Fruit fly (Drosophila melanogaster) whole organism: ENCODE measurements around the gene CG14036.

Experiments used
- CG8478 ChIP-seq: fragments of >200 bp; optimal IDR thresholded peaks from 2 replicates; lab custom pipeline; 2018; ENCODE audit warnings: inconsistent platforms
- Dll ChIP-seq: fragments of >200 bp; optimal IDR thresholded peaks from 2 replicates; lab custom pipeline; 2017
- EcR ChIP-seq, 2 experiments: fragments of >200 bp; optimal IDR thresholded peaks; 2 replicates each; lab custom pipeline; 2017; ENCODE audit warnings: missing biosample characterization in 2 of 2, missing genetic modification characterization in 2 of 2, missing genetic modification reagents in 2 of 2
- pan ChIP-seq: fragments of >200 bp; optimal IDR thresholded peaks from 2 replicates; lab custom pipeline; 2017
- psq ChIP-seq: fragments of >200 bp; optimal IDR thresholded peaks from 2 replicates; lab custom pipeline; 2017
- usp ChIP-seq: fragments of >200 bp; optimal IDR thresholded peaks from 2 replicates; lab custom pipeline; 2017; ENCODE audit warnings: missing biosample characterization, missing genetic modification characterization, mixed read lengths

The CG14036 gene

DNA sequence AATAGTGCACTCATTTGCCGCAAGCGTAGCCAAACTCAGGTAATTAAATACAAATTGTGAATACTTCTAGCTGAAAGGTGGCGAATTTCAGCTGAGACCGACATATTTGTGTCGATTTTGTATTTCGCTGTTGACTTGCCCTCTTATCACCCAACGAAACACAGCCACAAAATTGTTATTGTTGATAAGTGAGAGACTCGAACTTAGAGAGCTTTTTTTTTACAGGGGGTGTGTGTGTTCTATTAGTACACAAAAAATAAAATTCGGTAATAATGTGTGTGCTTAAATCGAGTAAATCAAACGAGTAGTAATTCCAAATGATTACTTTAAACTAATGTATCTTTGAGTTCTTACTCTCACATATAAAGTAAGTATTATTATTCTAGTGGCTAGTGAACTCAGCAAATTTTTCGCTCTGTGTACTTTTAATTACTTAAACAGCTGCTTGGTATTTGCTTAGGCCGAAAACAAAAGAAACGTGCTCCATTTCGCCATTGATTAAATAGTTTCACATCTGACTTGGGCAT lies 6.2 kb upstream of the CG14036 start:
- TF ChIP-seq usp (GFP tag; lab: Kevin White, UChicago) = no peak
- TF ChIP-seq psq (lab: Kevin White, UChicago) = no peak
- no peak for TF ChIP-seq pan (lab: Kevin White, UChicago)
- TF ChIP-seq Dll (lab: Kevin White, UChicago) = no peak
- no peak for TF ChIP-seq CG8478 (lab: Kevin White, UChicago)

DNA sequence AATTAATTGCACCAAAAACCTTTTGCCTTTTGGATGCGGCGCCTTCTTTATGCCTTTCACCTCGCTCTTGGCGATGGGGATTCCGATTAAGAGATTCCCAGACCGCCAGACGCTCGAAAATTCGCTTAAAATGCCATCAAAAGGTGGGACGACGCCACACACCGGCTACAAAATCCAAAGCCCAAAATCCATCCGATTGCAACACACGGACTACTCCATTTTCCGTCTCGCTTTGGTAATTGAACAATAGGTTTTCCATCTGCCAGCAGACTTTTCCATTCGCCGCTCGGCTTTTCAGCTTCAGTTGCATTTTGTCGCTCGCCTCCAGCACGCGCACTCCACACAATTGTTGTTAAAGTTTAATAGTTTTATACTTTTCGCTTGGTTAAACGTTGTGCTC lies 5.7 kb upstream of the CG14036 start, which contains the start of gene qtc:
Gene qtc, plus strand, starts transcription at position 301 of the 400 bp plus-strand sequence.
- TF ChIP-seq CG8478 (lab: Kevin White, UChicago) = no peak

DNA sequence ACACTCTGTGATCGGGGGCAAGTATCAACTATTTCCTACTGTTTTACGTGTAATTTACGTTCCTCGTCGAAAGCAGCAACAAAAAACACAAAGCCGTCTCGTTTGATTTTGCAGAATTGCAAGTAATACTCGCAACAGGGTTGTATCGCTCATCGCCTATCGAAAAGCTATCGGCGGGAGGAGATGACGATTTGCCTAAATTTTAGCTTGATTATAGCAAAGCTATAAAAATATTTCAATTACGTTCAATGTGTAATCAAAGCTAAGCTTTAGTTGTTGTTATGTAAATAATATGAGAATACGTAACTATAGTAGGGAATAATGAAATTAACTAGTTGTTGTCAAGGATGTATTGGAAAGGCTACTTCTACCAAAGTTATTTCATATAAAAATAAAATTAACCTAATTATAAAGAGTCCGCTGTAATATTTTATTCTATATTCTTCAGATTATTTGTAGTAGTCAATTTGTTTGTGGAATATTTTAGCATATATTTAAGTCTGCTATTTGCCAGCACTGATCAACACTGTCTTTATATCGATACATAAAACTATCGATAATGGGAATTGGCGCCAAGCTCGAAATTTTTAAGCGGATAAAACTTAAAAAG lies 4.9 kb upstream of the CG14036 start, which contains the start of gene Rpn11:
Gene Rpn11, minus strand, starts transcription at position 146 of the 610 bp plus-strand sequence.
- TF ChIP-seq CG8478 (lab: Kevin White, UChicago) (no peak), pan (lab: Kevin White, UChicago) (no peak), psq (lab: Kevin White, UChicago) (no peak), EcR (GFP tag; optimal IDR thresholded peaks at IDR 0.05; lab: Kevin White, UChicago) (no peak), Dll (lab: Kevin White, UChicago) (no peak), usp (GFP tag; lab: Kevin White, UChicago) (no peak)

DNA sequence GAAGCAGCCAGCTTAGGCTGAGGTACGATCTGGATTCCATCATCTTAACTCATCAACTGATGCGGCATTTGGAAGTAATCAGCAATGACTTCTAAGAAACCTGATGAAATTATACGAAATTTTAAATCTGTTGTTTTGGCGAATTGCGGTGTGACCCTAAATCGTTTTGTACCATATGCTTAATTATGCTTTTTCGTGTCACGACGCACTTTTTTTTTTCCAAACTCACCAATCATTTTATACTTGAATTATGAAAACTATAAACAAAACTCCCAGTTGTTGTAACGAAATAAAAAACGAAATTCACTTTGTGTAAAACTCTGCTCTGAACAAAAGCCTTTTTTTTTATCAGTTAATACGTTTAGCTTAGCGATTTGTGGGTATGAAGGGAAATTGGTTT lies 3.3 kb upstream of the CG14036 start, which contains the start of gene Nepl3:
Gene Nepl3, minus strand, starts transcription at position 155 of the 400 bp plus-strand sequence.
- TF ChIP-seq Dll (lab: Kevin White, UChicago) = no peak
- no peak for TF ChIP-seq usp (GFP tag; lab: Kevin White, UChicago)
- TF ChIP-seq CG8478 (lab: Kevin White, UChicago) = no peak
- TF ChIP-seq pan (lab: Kevin White, UChicago) = no peak
- TF ChIP-seq psq (lab: Kevin White, UChicago) = no peak
- no peak for TF ChIP-seq EcR (GFP tag; optimal IDR thresholded peaks at IDR 0.05; lab: Kevin White, UChicago)

DNA sequence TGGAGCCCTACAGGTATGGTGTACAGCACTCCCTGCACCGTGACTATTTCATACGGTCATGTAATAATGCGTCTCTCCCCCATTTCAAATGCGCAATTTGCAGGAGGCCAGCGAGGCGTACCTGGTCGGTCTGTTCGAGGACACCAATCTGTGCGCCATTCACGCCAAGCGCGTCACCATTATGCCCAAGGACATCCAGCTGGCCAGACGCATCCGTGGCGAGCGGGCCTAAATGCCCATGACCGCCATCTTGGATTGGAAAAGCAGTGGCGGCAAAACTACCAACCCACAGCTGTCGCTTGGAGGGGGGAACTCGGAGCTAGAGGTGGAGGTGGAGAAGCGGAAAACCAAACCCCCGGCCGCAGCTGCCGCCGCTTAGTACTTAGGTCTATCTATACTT lies 712 bp upstream of the CG14036 start:
- TF ChIP-seq psq (lab: Kevin White, UChicago) = no peak
- no peak for TF ChIP-seq CG8478 (lab: Kevin White, UChicago)
- TF ChIP-seq EcR (GFP tag; optimal IDR thresholded peaks at IDR 0.05; lab: Kevin White, UChicago) = no peak
- no peak for TF ChIP-seq pan (lab: Kevin White, UChicago)
- TF ChIP-seq usp (GFP tag; lab: Kevin White, UChicago) = no peak
- TF ChIP-seq Dll (lab: Kevin White, UChicago) = no peak

DNA sequence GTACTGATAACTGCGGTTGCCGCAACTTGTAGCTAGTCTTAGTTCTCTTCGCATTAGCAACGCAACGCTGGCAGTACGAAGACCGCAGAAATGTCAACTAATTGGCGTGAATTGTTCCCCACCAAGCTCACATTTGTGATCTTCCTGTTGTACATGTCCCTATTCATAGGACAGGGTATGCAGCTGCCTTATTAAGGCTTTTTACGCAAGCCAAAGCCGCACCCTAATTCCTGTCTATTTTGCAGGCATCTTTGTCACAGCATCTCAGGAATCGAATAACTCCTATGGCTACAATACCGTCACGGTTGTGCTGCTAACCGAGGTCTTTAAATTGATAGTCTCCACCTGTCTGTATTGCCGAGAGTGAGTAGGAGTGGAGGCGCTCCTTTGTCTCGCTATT lies 1.8 kb downstream of the CG14036 start, which contains the start of gene eIF3h:
Gene eIF3h, minus strand, starts transcription at position 101 of the 400 bp plus-strand sequence.
- TF ChIP-seq pan (lab: Kevin White, UChicago) (no peak), EcR (GFP tag; optimal IDR thresholded peaks at IDR 0.05; lab: Kevin White, UChicago) (no peak), psq (lab: Kevin White, UChicago) (no peak), usp (GFP tag; lab: Kevin White, UChicago) (no peak), Dll (lab: Kevin White, UChicago) (no peak), CG8478 (lab: Kevin White, UChicago) (no peak)

DNA sequence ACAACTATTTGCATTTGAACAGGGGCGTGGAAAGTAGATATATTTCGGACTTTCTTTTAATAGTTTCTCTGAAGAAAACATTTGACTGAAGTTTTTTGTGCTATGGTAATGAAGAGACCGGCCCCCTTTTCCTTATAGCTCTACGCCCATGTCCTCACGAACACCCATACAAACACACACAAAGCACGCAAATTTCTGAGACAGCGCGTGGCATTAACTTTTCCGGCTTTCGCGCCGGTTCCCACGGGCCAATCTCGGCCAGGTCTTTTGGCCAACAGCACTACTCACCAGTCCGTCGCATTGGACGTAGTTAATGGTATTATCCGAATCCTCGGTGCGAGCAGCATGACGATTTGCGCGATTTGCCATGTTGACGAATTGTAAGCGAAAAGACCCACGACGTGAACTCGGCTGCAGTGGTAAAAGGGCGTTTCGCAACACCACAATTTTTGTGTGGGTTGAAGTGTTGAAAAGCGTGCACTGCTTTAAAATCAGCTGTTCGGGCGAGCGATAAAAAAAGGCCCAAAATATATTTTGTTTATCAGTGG lies 2.4 kb downstream of the CG14036 start, which contains the start of gene senju:
Gene senju, plus strand, starts transcription at position 477 of the 548 bp plus-strand sequence.
- TF ChIP-seq pan (lab: Kevin White, UChicago) (no peak), usp (GFP tag; lab: Kevin White, UChicago) (no peak), psq (lab: Kevin White, UChicago) (no peak), Dll (lab: Kevin White, UChicago) (no peak)

DNA sequence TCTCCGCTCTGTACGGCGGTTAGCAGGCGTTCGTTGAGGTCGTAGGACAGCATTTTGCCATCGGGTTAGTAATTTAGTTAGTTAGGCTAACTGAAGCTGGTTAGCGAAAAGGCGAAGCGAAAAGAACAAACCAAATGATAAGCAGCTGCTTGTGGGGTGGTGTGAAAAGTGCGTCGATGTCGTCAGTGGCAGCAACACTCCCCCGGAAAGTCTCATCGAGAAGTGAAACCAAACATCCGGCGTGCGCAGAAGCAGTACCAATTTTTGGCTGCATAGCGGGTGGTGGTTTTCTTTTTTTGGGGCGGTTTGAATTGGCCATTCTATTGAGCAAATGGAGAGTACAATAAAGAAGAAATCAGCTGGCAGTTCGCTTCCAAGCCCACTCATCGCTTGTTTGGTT lies 4.0 kb downstream of the CG14036 start, which contains the start of gene CG9121:
Gene CG9121, minus strand, starts transcription at position 238 of the 400 bp plus-strand sequence.
- TF ChIP-seq CG8478 (lab: Kevin White, UChicago) (no peak), usp (GFP tag; lab: Kevin White, UChicago) (no peak), EcR (GFP tag; optimal IDR thresholded peaks at IDR 0.05; lab: Kevin White, UChicago) (no peak), Dll (lab: Kevin White, UChicago) (no peak), pan (lab: Kevin White, UChicago) (no peak), psq (lab: Kevin White, UChicago) (no peak)

DNA sequence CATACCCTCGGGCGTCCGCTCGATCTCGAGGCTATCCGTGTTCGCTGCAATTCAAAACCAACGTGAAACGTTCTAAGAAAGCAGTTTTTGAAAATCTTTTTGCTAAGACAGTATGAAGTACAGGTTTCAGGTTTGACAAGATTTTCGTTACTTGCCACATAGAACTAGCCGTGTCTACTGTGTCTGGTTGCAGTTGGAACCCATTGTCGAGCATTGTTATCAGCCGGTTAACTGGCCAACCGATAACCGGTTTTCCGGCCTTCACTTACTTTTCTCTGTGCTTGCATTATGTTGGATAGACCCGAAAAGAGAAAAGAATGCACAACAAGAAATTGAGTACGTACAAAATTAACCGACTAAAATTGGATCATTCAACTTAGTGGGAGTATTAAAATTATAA lies 4.8 kb downstream of the CG14036 start:
- TF ChIP-seq Dll (lab: Kevin White, UChicago) (no peak), usp (GFP tag; lab: Kevin White, UChicago) (no peak), psq (lab: Kevin White, UChicago) (no peak), pan (lab: Kevin White, UChicago) (no peak), EcR (GFP tag; optimal IDR thresholded peaks at IDR 0.05; lab: Kevin White, UChicago) (no peak), CG8478 (lab: Kevin White, UChicago) (no peak)

DNA sequence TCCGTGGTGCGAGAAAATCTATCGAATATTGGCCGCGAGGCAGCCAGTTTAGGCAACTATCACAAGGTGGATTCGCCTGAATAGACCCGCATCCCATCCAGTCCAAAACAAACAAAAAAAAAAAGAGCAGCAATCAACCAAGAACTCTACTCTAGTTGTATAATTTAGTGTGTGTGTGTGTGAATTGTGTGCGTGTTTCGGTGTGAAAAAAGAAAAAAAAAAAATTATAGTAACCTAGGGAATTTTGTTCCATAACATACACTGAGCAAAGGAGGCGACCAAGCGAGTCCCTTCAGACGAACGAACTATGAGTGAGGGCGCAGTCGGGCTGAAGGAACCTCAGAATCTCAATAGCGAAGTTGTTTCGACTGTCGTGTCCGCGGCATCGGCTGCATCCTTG lies 8.6 kb downstream of the CG14036 start:
- TF ChIP-seq pan (lab: Kevin White, UChicago) (no peak), EcR (GFP tag; optimal IDR thresholded peaks at IDR 0.05; lab: Kevin White, UChicago) (no peak), CG8478 (lab: Kevin White, UChicago) (no peak), Dll (lab: Kevin White, UChicago) (no peak), psq (lab: Kevin White, UChicago) (no peak), usp (GFP tag; lab: Kevin White, UChicago) (no peak)

DNA sequence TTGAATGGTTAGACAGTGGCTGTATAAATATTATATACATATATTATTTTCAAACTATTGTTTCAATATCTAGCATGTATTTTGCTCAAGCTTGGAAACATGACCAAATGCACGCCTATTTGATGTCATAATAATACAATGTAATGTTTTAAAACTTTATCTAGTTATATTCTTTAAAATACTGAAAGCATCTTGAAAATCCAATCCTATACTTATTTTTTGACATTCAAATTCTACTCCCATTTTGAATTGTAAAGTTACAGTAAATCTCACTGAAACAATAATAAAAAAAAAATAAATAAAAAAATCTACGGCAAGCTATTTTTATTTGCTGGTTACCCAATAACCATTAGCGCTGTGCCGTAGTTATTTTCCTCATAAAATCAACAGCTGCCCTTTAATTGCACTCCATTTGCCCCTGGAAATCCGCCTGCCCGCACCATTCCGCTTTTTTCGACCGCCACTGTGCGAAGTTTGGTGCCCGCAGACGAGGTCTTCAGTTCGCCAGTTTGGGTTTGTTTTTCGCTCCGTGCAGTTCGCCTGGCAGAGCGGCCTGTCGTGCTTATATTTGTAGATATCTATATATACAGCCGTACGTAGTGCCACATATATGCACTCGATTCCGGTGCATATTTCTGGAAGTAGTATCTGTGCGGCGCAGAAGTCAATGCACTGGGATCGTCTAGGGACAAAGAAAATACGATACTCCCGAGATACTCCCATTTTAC lies 9.8 kb downstream of the CG14036 start:
- no peak for TF ChIP-seq EcR (GFP tag; optimal IDR thresholded peaks at IDR 0.05; lab: Kevin White, UChicago)
- TF ChIP-seq Dll (lab: Kevin White, UChicago) = no peak
- no peak for TF ChIP-seq psq (lab: Kevin White, UChicago)
- TF ChIP-seq pan (lab: Kevin White, UChicago) = no peak
- TF ChIP-seq usp (GFP tag; lab: Kevin White, UChicago) = no peak
- no peak for TF ChIP-seq CG8478 (lab: Kevin White, UChicago)
